Worm (Caenorhabditis elegans) whole organism, late embryonic: ENCODE results near the gene srt-31.

ENCODE experiments used
- K02D7.2 ChIP-seq: sonication (generic microtip); optimal IDR thresholded peaks from 2 replicates; lab custom pipeline; 2017; ENCODE audit warnings: mild to moderate bottlenecking, missing genetic modification characterization, missing compliant biosample characterization
- K09A11.1 ChIP-seq: sonication (generic microtip); optimal IDR thresholded peaks from 2 replicates; lab custom pipeline; 2017; ENCODE audit warnings: antibody characterized with exemption, mild to moderate bottlenecking, missing genetic modification characterization, missing compliant biosample characterization; ENCODE audit not compliant: insufficient read depth
- Y22D7AL.16 ChIP-seq: sonication (generic microtip); optimal IDR thresholded peaks from 2 replicates; lab custom pipeline; 2016; ENCODE audit warnings: missing genetic modification characterization, missing compliant biosample characterization
- ahr-1 ChIP-seq: sonication (generic microtip); optimal IDR thresholded peaks from 2 replicates; lab custom pipeline; 2016; ENCODE audit warnings: missing genetic modification characterization, missing compliant biosample characterization
- ama-1 ChIP-seq: fragments of 150-350 bp; optimal IDR thresholded peaks from 2 replicates; lab custom pipeline; 2014
- ceh-14 ChIP-seq: sonication (generic microtip); optimal IDR thresholded peaks from 2 replicates; lab custom pipeline; 2016; ENCODE audit warnings: missing genotype, missing genetic modification characterization, missing compliant biosample characterization
- ceh-18 ChIP-seq: sonication (generic microtip); optimal IDR thresholded peaks from 2 replicates; lab custom pipeline; 2016; ENCODE audit warnings: missing genetic modification characterization, missing compliant biosample characterization
- ceh-19 ChIP-seq: fragments of 200-800 bp; sonication (Bioruptor generic); optimal IDR thresholded peaks from 2 replicates; lab custom pipeline; 2018; ENCODE audit warnings: mild to moderate bottlenecking, missing genetic modification characterization, missing compliant biosample characterization
- ceh-2 ChIP-seq: sonication (generic microtip); optimal IDR thresholded peaks from 2 replicates; lab custom pipeline; 2016; ENCODE audit warnings: missing genotype, missing genetic modification characterization, missing compliant biosample characterization
- ceh-22 ChIP-seq: sonication (generic microtip); optimal IDR thresholded peaks from 2 replicates; lab custom pipeline; 2017; ENCODE audit warnings: missing biosample characterization, missing genetic modification characterization
- ceh-31 ChIP-seq: sonication (generic microtip); optimal IDR thresholded peaks from 2 replicates; lab custom pipeline; 2016; ENCODE audit warnings: missing genetic modification characterization, missing compliant biosample characterization
- ceh-34 ChIP-seq: sonication (generic microtip); optimal IDR thresholded peaks from 2 replicates; lab custom pipeline; 2016; ENCODE audit warnings: mild to moderate bottlenecking, missing genetic modification characterization, missing compliant biosample characterization
- ceh-48 ChIP-seq: sonication (generic microtip); optimal IDR thresholded peaks from 2 replicates; lab custom pipeline; 2016; ENCODE audit warnings: missing genetic modification characterization, inconsistent platforms, missing compliant biosample characterization
- ceh-9 ChIP-seq: sonication (generic microtip); optimal IDR thresholded peaks from 2 replicates; lab custom pipeline; 2016; ENCODE audit warnings: mild to moderate bottlenecking, missing genetic modification characterization, inconsistent platforms, missing compliant biosample characterization
- dmd-4 ChIP-seq: sonication (generic microtip); optimal IDR thresholded peaks from 2 replicates; lab custom pipeline; 2016; ENCODE audit warnings: borderline replicate concordance, missing genetic modification characterization, missing compliant biosample characterization
- dve-1 ChIP-seq: sonication (generic microtip); optimal IDR thresholded peaks from 2 replicates; lab custom pipeline; 2017; ENCODE audit warnings: antibody characterized with exemption, mild to moderate bottlenecking, missing genetic modification characterization, missing compliant biosample characterization
- ets-4 ChIP-seq: sonication (generic microtip); optimal IDR thresholded peaks from 2 replicates; lab custom pipeline; 2016; ENCODE audit warnings: missing genetic modification characterization, missing compliant biosample characterization
- fkh-6 ChIP-seq: sonication (generic microtip); optimal IDR thresholded peaks from 2 replicates; lab custom pipeline; 2016; ENCODE audit warnings: missing genetic modification characterization, missing compliant biosample characterization
- hlh-13 ChIP-seq: fragments of 200-800 bp; sonication (Bioruptor generic); optimal IDR thresholded peaks from 2 replicates; lab custom pipeline; 2018; ENCODE audit warnings: mild to moderate bottlenecking, missing genetic modification characterization, missing compliant biosample characterization
- hlh-15 ChIP-seq: sonication (generic microtip); optimal IDR thresholded peaks from 2 replicates; lab custom pipeline; 2016; ENCODE audit warnings: missing genetic modification characterization, missing compliant biosample characterization
- hlh-30 ChIP-seq: sonication (generic microtip); optimal IDR thresholded peaks from 2 replicates; lab custom pipeline; 2017; ENCODE audit warnings: antibody characterized with exemption, missing genetic modification characterization, missing compliant biosample characterization; ENCODE audit not compliant: insufficient read depth
- lim-6 ChIP-seq: sonication (generic microtip); optimal IDR thresholded peaks from 2 replicates; lab custom pipeline; 2016; ENCODE audit warnings: missing genetic modification characterization, missing compliant biosample characterization
- lin-11 ChIP-seq: fragments of 200-800 bp; sonication (Bioruptor generic); optimal IDR thresholded peaks from 2 replicates; lab custom pipeline; 2018; ENCODE audit warnings: mild to moderate bottlenecking, missing genetic modification characterization, missing compliant biosample characterization
- madf-2 ChIP-seq: sonication (generic microtip); optimal IDR thresholded peaks from 2 replicates; lab custom pipeline; 2017; ENCODE audit warnings: missing genetic modification characterization, missing compliant biosample characterization
- nfya-1 ChIP-seq: sonication (generic microtip); optimal IDR thresholded peaks from 2 replicates; lab custom pipeline; 2017; ENCODE audit warnings: missing genetic modification characterization, mild to moderate bottlenecking, missing compliant biosample characterization, antibody characterized with exemption, moderate library complexity
- pag-3 ChIP-seq: sonication (generic microtip); optimal IDR thresholded peaks from 2 replicates; lab custom pipeline; 2016; ENCODE audit warnings: missing compliant biosample characterization, missing genetic modification characterization, borderline replicate concordance
- pat-9 ChIP-seq: fragments of 200-800 bp; sonication (Bioruptor generic); optimal IDR thresholded peaks from 2 replicates; lab custom pipeline; 2018; ENCODE audit warnings: mild to moderate bottlenecking, missing genetic modification characterization, moderate library complexity, missing compliant biosample characterization
- pax-1 ChIP-seq: fragments of 150-350 bp; optimal IDR thresholded peaks from 2 replicates; lab custom pipeline; 2014; ENCODE audit warnings: missing biosample characterization, missing genetic modification characterization
- pha-2 ChIP-seq: sonication (generic microtip); optimal IDR thresholded peaks from 2 replicates; lab custom pipeline; 2017; ENCODE audit warnings: mild to moderate bottlenecking, missing genetic modification characterization, missing compliant biosample characterization
- pha-4 ChIP-seq: fragments of 150-350 bp; optimal IDR thresholded peaks from 2 replicates; lab custom pipeline; 2018; ENCODE audit warnings: missing biosample characterization, missing genetic modification reagents, missing genetic modification characterization
- pqm-1 ChIP-seq: sonication (generic microtip); optimal IDR thresholded peaks from 2 replicates; lab custom pipeline; 2016; ENCODE audit warnings: missing genetic modification characterization, missing compliant biosample characterization
- pros-1 ChIP-seq: fragments of 150-350 bp; optimal IDR thresholded peaks from 2 replicates; lab custom pipeline; 2014; ENCODE audit warnings: missing biosample characterization, missing genetic modification reagents, missing genetic modification characterization
- sdc-2 ChIP-seq: sonication (generic microtip); optimal IDR thresholded peaks from 2 replicates; lab custom pipeline; 2016; ENCODE audit warnings: missing genotype, missing genetic modification characterization, missing compliant biosample characterization
- sox-2 ChIP-seq: fragments of 200-800 bp; sonication (Bioruptor generic); IDR thresholded peaks from 2 replicates; pipeline ENCODE4 v1.3.6; 2022; ENCODE audit warnings: missing genetic modification reagents, missing genetic modification characterization, missing compliant biosample characterization
- sox-4 ChIP-seq: sonication (generic microtip); optimal IDR thresholded peaks from 2 replicates; lab custom pipeline; 2017; ENCODE audit warnings: mild to moderate bottlenecking, missing genetic modification characterization, inconsistent platforms, missing compliant biosample characterization
- syd-9 ChIP-seq: sonication (generic microtip); optimal IDR thresholded peaks from 2 replicates; lab custom pipeline; 2016; ENCODE audit warnings: mild to moderate bottlenecking, missing genetic modification characterization, moderate library complexity, missing compliant biosample characterization
- unc-3 ChIP-seq, 2 experiments: fragments of 200-800 bp in 1 of 2; sonication (Bioruptor generic) in 1 of 2; sonication (generic microtip) in 1 of 2; conservative IDR thresholded peaks in 1 of 2; optimal IDR thresholded peaks in 1 of 2; 2 replicates each; pipeline versions ENCODE4 v1.3.6 to Lab custom; 2016 to 2022; ENCODE audit warnings: missing compliant biosample characterization in 2 of 2, missing genetic modification characterization in 2 of 2, missing genetic modification reagents in 1 of 2
- zip-5 ChIP-seq: sonication (generic microtip); optimal IDR thresholded peaks from 2 replicates; lab custom pipeline; 2016; ENCODE audit warnings: missing genetic modification characterization, missing compliant biosample characterization

srt-31 gene

ce11 chrV:465355-465754 lies 7.3 kb upstream of the srt-31 start:
- TF ChIP-seq zip-5 (no peak), lim-6 (tag; lab: Kevin White, UChicago) (no peak)

DNA sequence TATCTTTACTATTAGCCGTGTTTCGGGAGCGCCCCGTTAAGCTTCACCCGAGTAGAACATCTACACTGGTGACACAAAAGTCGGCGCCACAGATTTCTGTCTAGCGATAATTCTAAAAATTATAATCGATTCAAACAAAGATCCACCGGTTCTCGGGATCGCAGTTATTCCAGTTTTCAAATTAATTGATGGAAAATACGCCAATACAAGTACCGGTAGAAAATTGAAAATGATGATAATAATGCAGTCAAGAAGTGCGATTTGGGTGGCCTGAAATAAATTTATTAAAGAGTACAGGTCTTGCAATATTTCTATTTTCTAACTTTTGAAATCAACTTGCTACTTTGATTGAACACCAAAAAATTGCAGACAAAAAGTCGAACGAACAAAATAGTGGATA lies 5.2 kb upstream of the srt-31 start:
- TF ChIP-seq ceh-31 (tag; lab: Kevin White, UChicago) (no peak), dmd-4 (tag; lab: Kevin White, UChicago) (no peak)

- TF ChIP-seq ceh-9 (tag; lab: Kevin White, UChicago) (no peak), pag-3 (no peak), ets-4 (tag; lab: Kevin White, UChicago) (no peak), syd-9 (tag; lab: Kevin White, UChicago) (no peak), ceh-18 (tag; lab: Kevin White, UChicago) (no peak), pros-1 (tag; lab: Kevin White, UChicago) (no peak), sox-4 (tag; lab: Kevin White, UChicago) (no peak), pha-2 (tag; lab: Kevin White, UChicago) (no peak), madf-2 (tag; lab: Kevin White, UChicago) (no peak), K02D7.2 (tag; lab: Kevin White, UChicago) (no peak), pat-9 (no peak), Y22D7AL.16 (tag; lab: Kevin White, UChicago) (no peak), pax-1 (tag; lab: Kevin White, UChicago) (no peak), pqm-1 (no peak), ahr-1 (tag; lab: Kevin White, UChicago) (no peak), nfya-1 (tag; lab: Kevin White, UChicago) (no peak), ceh-2 (tag; lab: Kevin White, UChicago) (no peak), fkh-6 (tag; lab: Kevin White, UChicago) (no peak)
Measured at ce11 chrV:468460-468859, 4.2 kb upstream of the srt-31 start, which contains the start of gene srbc-57. srbc-57 (minus strand) TSS chrV:468560.

DNA sequence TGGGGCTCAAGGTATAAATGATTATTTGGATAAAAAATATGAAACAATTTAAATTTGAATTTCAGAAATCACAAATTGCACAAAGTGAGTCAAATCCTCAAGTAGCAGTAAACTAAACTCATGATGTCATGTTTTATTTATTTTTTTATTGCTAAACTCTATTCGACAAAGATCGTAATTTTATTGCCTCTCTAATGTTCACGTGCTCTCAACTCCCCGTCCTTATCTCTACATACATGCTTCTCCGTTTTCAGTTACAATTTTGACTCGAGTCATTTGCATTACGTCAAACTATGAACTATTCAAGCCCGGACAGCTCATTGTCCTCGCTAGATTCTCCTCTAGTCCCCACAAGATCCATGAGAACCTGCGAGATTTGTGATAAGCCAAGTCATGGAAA lies 1.8 kb downstream of the srt-31 start, which contains the start of gene nhr-99:
Gene nhr-99 (plus strand): TSS at position 263 of the 400 bp plus-strand sequence.
- TF ChIP-seq pha-4 (tag; lab: Kevin White, UChicago) (no peak), ets-4 (tag; lab: Kevin White, UChicago) (no peak), zip-5 (no peak), ceh-9 (tag; lab: Kevin White, UChicago) (no peak), ceh-19 (no peak), ceh-2 (tag; lab: Kevin White, UChicago) (no peak), sdc-2 (tag; lab: Kevin White, UChicago) (no peak), syd-9 (tag; lab: Kevin White, UChicago) (no peak), hlh-15 (tag; lab: Kevin White, UChicago) (no peak), sox-2 (no peak)

DNA sequence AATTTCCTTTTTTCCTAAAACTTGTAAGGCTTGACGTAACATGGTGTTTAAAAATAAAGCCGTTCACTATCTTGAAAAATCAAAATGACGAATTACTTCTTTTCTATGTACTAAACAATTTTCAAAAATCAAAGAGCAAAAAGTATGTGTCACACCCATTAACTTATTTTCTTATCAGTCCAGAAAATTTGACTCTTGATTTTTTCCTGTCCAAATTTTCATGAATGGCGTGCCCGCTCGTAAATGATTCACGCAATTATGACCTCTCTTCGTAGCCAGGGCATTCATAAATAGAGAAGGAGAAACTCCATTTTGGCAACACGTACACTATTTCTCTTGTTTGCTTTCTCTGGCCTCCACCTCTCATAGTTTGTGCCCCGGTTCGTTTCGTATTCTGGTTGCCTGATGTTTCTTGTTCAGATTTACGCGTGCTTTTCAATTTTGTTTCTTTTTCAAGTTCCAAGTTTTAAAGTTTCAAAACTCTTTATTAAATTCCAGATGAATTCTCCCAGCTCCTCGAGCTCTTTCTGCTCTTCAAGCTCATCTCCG lies 5.0 kb downstream of the srt-31 start, which contains the start of gene nhr-55:
Gene nhr-55 (plus strand): TSS at position 499 of the 549 bp plus-strand sequence.
- no peak for TF ChIP-seq lin-11 (tag; lab: Kevin White, UChicago)
- no peak for TF ChIP-seq ceh-31 (tag; lab: Kevin White, UChicago)
- no peak for TF ChIP-seq hlh-13
- no peak for TF ChIP-seq pros-1 (tag; lab: Kevin White, UChicago)
- no peak for TF ChIP-seq unc-3 (GFP tag; conservative IDR thresholded peaks at IDR 0.05; lab: Robert Waterston, UW)
- TF ChIP-seq unc-3 (tag; optimal IDR thresholded peaks at IDR 0.05; lab: Kevin White, UChicago): no peak

DNA sequence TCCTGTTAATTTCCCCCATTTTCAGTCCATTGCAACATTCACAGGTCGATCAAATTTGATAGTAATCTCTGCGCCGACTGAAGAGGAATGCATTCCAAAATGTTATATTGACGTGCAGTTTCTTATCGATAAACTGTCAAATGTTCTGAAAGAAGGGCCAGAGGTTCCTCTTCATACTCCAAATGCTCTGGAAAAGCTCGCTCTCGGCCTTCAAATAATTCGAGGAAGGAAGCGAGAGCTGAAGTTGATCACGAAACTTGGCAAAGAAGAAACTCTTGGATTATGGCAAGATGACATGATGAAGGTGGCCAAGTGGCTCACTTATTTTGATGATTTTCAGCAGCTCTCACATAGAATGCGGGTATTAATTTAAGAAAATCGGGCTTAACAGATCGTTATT lies 6.4 kb downstream of the srt-31 start:
- TF ChIP-seq ceh-2 (tag; lab: Kevin White, UChicago) (no peak), K09A11.1 (tag; lab: Kevin White, UChicago) (no peak), pqm-1 (no peak), dve-1 (tag; lab: Kevin White, UChicago) (no peak), pros-1 (tag; lab: Kevin White, UChicago) (no peak), lin-11 (tag; lab: Kevin White, UChicago) (no peak), ceh-14 (tag; lab: Kevin White, UChicago) (no peak), ceh-18 (tag; lab: Kevin White, UChicago) (no peak), ceh-22 (tag; lab: Kevin White, UChicago) (no peak), hlh-15 (tag; lab: Kevin White, UChicago) (no peak), ceh-34 (tag; lab: Kevin White, UChicago) (no peak), ceh-48 (tag; lab: Kevin White, UChicago) (no peak), hlh-30 (no peak), ama-1 (no peak), hlh-13 (no peak)
